Worm (Caenorhabditis elegans): ENCODE measurements around the gene F08D12.15.

Gene F08D12.15

DNA sequence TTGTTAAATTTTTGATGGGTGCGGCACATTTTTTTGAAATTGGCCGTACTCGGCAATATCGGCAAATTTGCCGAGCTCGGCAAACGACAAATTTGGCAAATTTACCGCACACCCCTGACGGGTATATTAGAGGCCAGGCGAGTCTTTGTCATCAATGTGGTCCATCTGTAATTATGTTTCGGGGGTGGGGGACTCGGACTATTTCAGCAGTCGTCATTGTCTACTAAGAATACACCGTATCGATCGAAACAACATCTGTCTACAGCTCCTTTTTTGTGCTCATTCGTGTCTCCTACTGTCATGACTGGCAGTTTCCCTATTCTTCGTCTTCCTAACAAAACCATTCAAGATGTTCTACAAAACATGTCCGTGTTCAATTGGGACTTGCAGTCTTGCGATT is at the start of gene F08D12.15:
TSS of gene F08D12.15 (plus strand) at position 301 of the 400 bp plus-strand sequence.
- no peak for TF ChIP-seq hsf-1 (GFP tag; IDR thresholded peaks at IDR 0.05)
- no peak for TF ChIP-seq pbrm-1 (GFP tag; IDR thresholded peaks at IDR 0.05)
- no peak for TF ChIP-seq ztf-26 (tag; optimal IDR thresholded peaks at IDR 0.05)
- TF ChIP-seq T07F8.4 (tag; optimal IDR thresholded peaks at IDR 0.05) = no peak
- no peak for TF ChIP-seq F39B2.1 (GFP tag; IDR thresholded peaks at IDR 0.05)
- TF ChIP-seq F52B5.7 (tag; optimal IDR thresholded peaks at IDR 0.05) = no peak
- no peak for TF ChIP-seq ceh-100 (GFP tag; IDR thresholded peaks at IDR 0.05)
- no peak for TF ChIP-seq egl-18 (GFP tag; IDR thresholded peaks at IDR 0.05)
- TF ChIP-seq nhr-80 (tag; optimal IDR thresholded peaks at IDR 0.05) = no peak
- TF ChIP-seq ztf-28 (GFP tag; IDR thresholded peaks at IDR 0.05) = no peak
- no peak for TF ChIP-seq ztf-25 (GFP tag; IDR thresholded peaks at IDR 0.05)
- no peak for TF ChIP-seq hlh-26 (GFP tag; conservative IDR thresholded peaks at IDR 0.05)
- no peak for TF ChIP-seq B0035.1 (tag; optimal IDR thresholded peaks at IDR 0.05)
- no peak for TF ChIP-seq nhr-90 (tag; optimal IDR thresholded peaks at IDR 0.05)
- no peak for TF ChIP-seq gei-17 (GFP tag; optimal IDR thresholded peaks at IDR 0.05)
- TF ChIP-seq rcor-1 (GFP tag; IDR thresholded peaks at IDR 0.05) = no peak
- TF ChIP-seq rpc-1 (optimal IDR thresholded peaks at IDR 0.05) = no peak
- TF ChIP-seq rpc-1 (tag; optimal IDR thresholded peaks at IDR 0.05) = no peak
- no peak for TF ChIP-seq lin-40 (tag; optimal IDR thresholded peaks at IDR 0.05)
- no peak for TF ChIP-seq pha-4 (tag; optimal IDR thresholded peaks at IDR 0.05)

- TF ChIP-seq xnd-1 (tag; optimal IDR thresholded peaks at IDR 0.05) (no peak), zfh-2 (GFP tag; conservative IDR thresholded peaks at IDR 0.05) (0 out of 2 replicates have a peak, but pooled peaks have one; percentile 26)
Measured at ce11 chrII:2717335-2717734, 49.1 kb upstream of the F08D12.15 start, which contains the start of gene T05A8.3. TSS of gene T05A8.3 (minus strand) at chrII:2717435.

- peak; percentile 74; the same call in 1 of the 2 replicates for TF ChIP-seq egrh-3 (GFP tag; IDR thresholded peaks at IDR 0.05)
- no peak for TF ChIP-seq atf-7 (tag; optimal IDR thresholded peaks at IDR 0.05)
- TF ChIP-seq sptf-2 (GFP tag; optimal IDR thresholded peaks at IDR 0.05) = no peak
- 0 out of 2 replicates have a peak, but pooled peaks have one; percentile 10 for TF ChIP-seq mcd-1 (GFP tag; IDR thresholded peaks at IDR 0.05)
- TF ChIP-seq zfh-2 (GFP tag; conservative IDR thresholded peaks at IDR 0.05) = peak; percentile 81
Measured at ce11 chrII:2719212-2719611, 47.2 kb upstream of the F08D12.15 start.

DNA sequence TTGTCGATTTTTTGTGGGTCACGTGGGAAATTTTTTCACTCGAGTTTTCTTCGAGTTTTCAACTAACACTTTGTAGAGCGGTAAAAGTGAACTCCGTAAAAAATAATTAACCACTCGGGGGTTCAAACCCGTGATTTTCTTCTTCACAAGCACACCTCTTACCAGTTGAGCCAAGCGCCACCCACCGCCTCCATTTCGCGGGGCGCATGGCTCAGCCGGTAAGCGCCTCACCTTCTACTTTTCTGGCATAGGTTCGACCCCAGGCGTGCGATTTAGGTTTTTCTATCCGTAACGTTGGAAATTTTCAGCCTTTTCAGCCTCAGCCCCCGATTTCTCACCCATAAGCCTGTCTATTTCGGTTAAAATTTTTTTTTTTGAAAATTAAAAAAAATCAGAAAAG is 44.4 kb upstream of the F08D12.15 start:
- TF ChIP-seq K12H6.12 (tag; optimal IDR thresholded peaks at IDR 0.05) (no peak), rpc-1 (optimal IDR thresholded peaks at IDR 0.05) (no peak), rpc-1 (tag; optimal IDR thresholded peaks at IDR 0.05) (peak; percentile 32), zfh-2 (GFP tag; conservative IDR thresholded peaks at IDR 0.05) (peak; percentile 52), nfya-2 (GFP tag; IDR thresholded peaks at IDR 0.05) (no peak), tbp1 (GFP tag; optimal IDR thresholded peaks at IDR 0.05) (peak; percentile 63), somi-1 (GFP tag; optimal IDR thresholded peaks at IDR 0.05) (no peak), ceh-27 (GFP tag; optimal IDR thresholded peaks at IDR 0.05) (no peak), D2030.7 (GFP tag; IDR thresholded peaks at IDR 0.05) (no peak), nhr-90 (tag; optimal IDR thresholded peaks at IDR 0.05) (no peak)

DNA sequence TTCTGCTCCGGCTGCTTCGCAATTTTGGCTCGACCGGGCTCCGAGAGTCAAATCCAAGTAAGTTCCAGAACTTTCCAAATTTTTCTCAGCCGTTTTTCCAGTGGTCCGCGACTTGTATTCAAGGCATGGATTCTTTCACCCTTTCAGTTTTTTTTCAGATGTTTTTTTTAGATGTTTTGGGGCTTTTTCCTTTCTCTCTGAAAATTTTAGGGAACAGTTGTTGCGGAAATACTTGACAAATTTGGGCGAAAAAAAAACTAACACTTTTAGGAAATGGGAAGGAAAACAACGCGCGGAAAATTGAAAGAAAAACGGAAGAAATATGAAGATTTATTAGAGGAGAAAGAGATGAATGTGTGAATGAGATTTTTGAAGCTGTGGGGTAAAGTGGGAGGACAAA is 40.9 kb upstream of the F08D12.15 start, which contains the start of the genes T05A8.11 and nep-2:
TSS of gene T05A8.11 (minus strand) at position 101 of the 400 bp plus-strand sequence.
TSS of gene nep-2 (minus strand) at position 192 of the 400 bp plus-strand sequence.
- TF ChIP-seq F57A8.1 (GFP tag; optimal IDR thresholded peaks at IDR 0.05) = no peak
- no peak for TF ChIP-seq somi-1 (GFP tag; optimal IDR thresholded peaks at IDR 0.05)
- TF ChIP-seq sea-2 (GFP tag; IDR thresholded peaks at IDR 0.05) = no peak
- TF ChIP-seq akir-1 (GFP tag; optimal IDR thresholded peaks at IDR 0.05) = no peak
- TF ChIP-seq Y79H2A.3 (GFP tag; conservative IDR thresholded peaks at IDR 0.05) = no peak
- TF ChIP-seq snpc-1.3 (tag; optimal IDR thresholded peaks at IDR 0.05; ENCODE audit: insufficient read depth) = no peak
- no peak for TF ChIP-seq snpc-3.4 (tag; optimal IDR thresholded peaks at IDR 0.05)

Measured in whole organism, young adult.